Worm (Caenorhabditis elegans) whole organism, midembryonic: ENCODE results near the gene F02H6.2.

Experiments used
- flt-1 ChIP-seq: fragments of 200-800 bp; sonication (Bioruptor generic); IDR thresholded peaks from 2 replicates; pipeline ENCODE4 v1.3.6; 2022; ENCODE audit warnings: missing genetic modification characterization, missing compliant biosample characterization
- med-1 ChIP-seq: sonication (generic microtip); optimal IDR thresholded peaks from 2 replicates; lab custom pipeline; 2017; ENCODE audit warnings: missing genetic modification characterization, mild to moderate bottlenecking, missing compliant biosample characterization, antibody characterized with exemption, missing genetic modification reagents; ENCODE audit not compliant: insufficient read depth

DNA sequence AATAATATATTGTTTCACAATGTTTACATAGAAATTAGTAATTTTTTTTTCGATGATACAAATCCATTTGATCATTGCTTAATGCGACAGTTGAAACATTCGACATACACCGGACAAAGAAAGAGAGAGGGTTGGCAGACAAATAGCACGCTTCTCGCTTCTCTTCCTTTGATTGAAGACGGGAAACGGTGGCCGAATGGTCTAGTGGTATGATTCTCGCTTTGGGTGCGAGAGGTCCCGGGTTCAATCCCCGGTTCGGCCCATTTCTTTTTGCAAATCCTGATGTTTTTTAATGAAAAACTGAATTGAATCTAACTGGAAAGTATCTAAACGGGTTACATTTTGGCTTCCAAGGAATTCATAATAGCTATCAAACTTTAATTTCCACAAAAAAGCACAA, 28.6 kb downstream of the F02H6.2 start:
- TF ChIP-seq med-1 (no peak), flt-1 (GFP tag; lab: Robert Waterston, UW) (no peak)
